Worm (Caenorhabditis elegans) whole organism, early embryonic: Measurements from ENCODE around the gene clec-215.

Source experiments
- ama-1 ChIP-seq: fragments of 150-350 bp; optimal IDR thresholded peaks from 2 replicates; lab custom pipeline; 2014
- ets-7 ChIP-seq: sonication (generic microtip); optimal IDR thresholded peaks from 2 replicates; lab custom pipeline; 2016; ENCODE audit warnings: missing genotype, missing genetic modification characterization, missing compliant biosample characterization
- flt-1 ChIP-seq: fragments of 200-800 bp; sonication (Bioruptor generic); IDR thresholded peaks from 2 replicates; pipeline ENCODE4 v1.3.6; 2022; ENCODE audit warnings: missing genetic modification characterization, missing compliant biosample characterization
- tbx-11 ChIP-seq: fragments of 200-800 bp; sonication (Bioruptor generic); IDR thresholded peaks from 2 replicates; pipeline ENCODE4 v1.3.6; 2022; ENCODE audit warnings: missing genetic modification characterization, missing compliant biosample characterization
- tbx-37 ChIP-seq: fragments of 200-800 bp; sonication (Bioruptor generic); conservative IDR thresholded peaks from 2 replicates; pipeline ENCODE4 v1.3.6; 2022; ENCODE audit warnings: missing genetic modification reagents, missing genetic modification characterization, missing compliant biosample characterization

ce11 chrV:7643416-7643815 is 31.3 kb downstream of the clec-215 start, which contains the start of gene F07C4.11:
- no peak for TF ChIP-seq tbx-37 (GFP tag; lab: Robert Waterston, UW)
- no peak for TF ChIP-seq flt-1
- no peak for TF ChIP-seq ama-1 (lab: Kevin White, UChicago)
- no peak for TF ChIP-seq ets-7
- no peak for TF ChIP-seq tbx-11 (GFP tag; lab: Robert Waterston, UW)
